Fruit fly (Drosophila melanogaster) whole organism, adult: ENCODE measurements around the gene Cks30A.

Experiments used
- CG11617 ChIP-seq: fragments of 200-800 bp; sonication (Bioruptor generic); optimal IDR thresholded peaks from 2 replicates; lab custom pipeline; 2017; ENCODE audit warnings: mild to moderate bottlenecking, missing biosample characterization, missing genetic modification reagents, missing genetic modification characterization
- CG12768 ChIP-seq: fragments of 200-800 bp; sonication (Bioruptor generic); optimal IDR thresholded peaks from 2 replicates; lab custom pipeline; 2017; ENCODE audit warnings: missing biosample characterization, missing genetic modification characterization, mild to moderate bottlenecking, moderate library complexity, missing genetic modification reagents
- CG14711 ChIP-seq: fragments of 200-800 bp; sonication (Bioruptor generic); optimal IDR thresholded peaks from 2 replicates; lab custom pipeline; 2018; ENCODE audit warnings: missing biosample characterization, mild to moderate bottlenecking, missing genetic modification characterization, moderate library complexity
- CG1620 ChIP-seq: fragments of 200-800 bp; sonication (Bioruptor generic); optimal IDR thresholded peaks from 2 replicates; lab custom pipeline; 2016; ENCODE audit warnings: missing biosample characterization, missing genetic modification characterization
- CG33017 ChIP-seq: fragments of 200-800 bp; sonication (Bioruptor generic); optimal IDR thresholded peaks from 2 replicates; lab custom pipeline; 2018; ENCODE audit warnings: missing biosample characterization, mild to moderate bottlenecking, missing genetic modification characterization, moderate library complexity
- CG5204 ChIP-seq: fragments of 200-800 bp; sonication (Bioruptor generic); optimal IDR thresholded peaks from 2 replicates; lab custom pipeline; 2016; ENCODE audit warnings: missing biosample characterization, missing genetic modification characterization
- CG7045 ChIP-seq: fragments of 200-800 bp; sonication (Bioruptor generic); optimal IDR thresholded peaks from 2 replicates; lab custom pipeline; 2017; ENCODE audit warnings: missing biosample characterization, mild to moderate bottlenecking, missing genetic modification characterization
- CG7101 ChIP-seq: fragments of 200-800 bp; sonication (Bioruptor generic); optimal IDR thresholded peaks from 2 replicates; lab custom pipeline; 2018; ENCODE audit warnings: missing biosample characterization, mild to moderate bottlenecking, missing genetic modification characterization, moderate library complexity
- Clk ChIP-seq: fragments of 200-800 bp; sonication (Bioruptor generic); optimal IDR thresholded peaks from 2 replicates; lab custom pipeline; 2017; ENCODE audit warnings: missing biosample characterization, missing genetic modification characterization
- Crg-1 ChIP-seq: fragments of 200-800 bp; sonication (Bioruptor generic); optimal IDR thresholded peaks from 2 replicates; lab custom pipeline; 2016; ENCODE audit warnings: missing biosample characterization, missing genetic modification characterization
- Hr96 ChIP-seq: fragments of 200-800 bp; sonication (Bioruptor generic); optimal IDR thresholded peaks from 2 replicates; lab custom pipeline; 2016; ENCODE audit warnings: missing biosample characterization, missing genetic modification characterization
- Mnt ChIP-seq: fragments of 200-800 bp; sonication (Bioruptor generic); optimal IDR thresholded peaks from 2 replicates; lab custom pipeline; 2016; ENCODE audit warnings: missing biosample characterization, mild to moderate bottlenecking, missing genetic modification characterization
- bab1 ChIP-seq: fragments of 200-800 bp; sonication (Bioruptor generic); optimal IDR thresholded peaks from 3 replicates; lab custom pipeline; 2019; ENCODE audit warnings: missing biosample characterization, mild to moderate bottlenecking, missing genetic modification characterization, moderate library complexity
- cic ChIP-seq: fragments of 200-800 bp; sonication (Bioruptor generic); optimal IDR thresholded peaks from 2 replicates; lab custom pipeline; 2017; ENCODE audit warnings: missing biosample characterization, mild to moderate bottlenecking, missing genetic modification characterization, moderate library complexity
- cnc ChIP-seq, 2 experiments: fragments of >200 bp; optimal IDR thresholded peaks; 2 replicates each; lab custom pipeline; 2017
- kay ChIP-seq: fragments of 200-800 bp; sonication (Bioruptor generic); peaks from one replicate; lab custom pipeline; 2016; ENCODE audit warnings: missing biosample characterization, missing genetic modification characterization, borderline replicate concordance
- ovo ChIP-seq: fragments of 200-800 bp; sonication (Bioruptor generic); optimal IDR thresholded peaks from 2 replicates; lab custom pipeline; 2016; ENCODE audit warnings: missing biosample characterization, missing genetic modification characterization
- pad ChIP-seq: fragments of 200-800 bp; sonication (Bioruptor generic); optimal IDR thresholded peaks from 3 replicates; lab custom pipeline; 2017; ENCODE audit warnings: missing biosample characterization, missing genetic modification characterization, mild to moderate bottlenecking, moderate library complexity, missing genetic modification reagents
- tj ChIP-seq: fragments of 200-800 bp; sonication (Bioruptor generic); optimal IDR thresholded peaks from 3 replicates; lab custom pipeline; 2017; ENCODE audit warnings: missing biosample characterization, mild to moderate bottlenecking, missing genetic modification characterization, moderate library complexity
- toe ChIP-seq: fragments of 200-800 bp; sonication (Bioruptor generic); optimal IDR thresholded peaks from 2 replicates; lab custom pipeline; 2016; ENCODE audit warnings: missing biosample characterization, missing genetic modification characterization

The Cks30A gene

dm6 chr2L:9330628-9331027 is at the start of gene Cks30A:
Gene Cks30A (plus strand): TSS chr2L:9330763.
- TF ChIP-seq Clk (GFP tag; lab: Kevin White, UChicago) (no peak), toe (GFP tag; lab: Kevin White, UChicago) (no peak), Crg-1 (GFP tag; lab: Kevin White, UChicago) (no peak), CG7045 (no peak), bab1 (GFP tag; lab: Kevin White, UChicago) (peak; percentile 37), CG5204 (GFP tag; lab: Kevin White, UChicago) (no peak)

- TF ChIP-seq CG12768 (GFP tag; lab: Kevin White, UChicago) (no peak), tj (GFP tag; lab: Kevin White, UChicago) (no peak), pad (GFP tag; lab: Kevin White, UChicago) (no peak), CG7045 (no peak), bab1 (GFP tag; lab: Kevin White, UChicago) (no peak), CG33017 (tag; lab: Kevin White, UChicago) (no peak), CG11617 (GFP tag; lab: Kevin White, UChicago) (no peak), cnc (optimal IDR thresholded peaks at IDR 0.05; lab: Kevin White, UChicago) (no peak), CG1620 (GFP tag; lab: Kevin White, UChicago) (no peak), CG5204 (GFP tag; lab: Kevin White, UChicago) (no peak), cic (GFP tag; lab: Kevin White, UChicago) (no peak), ovo (GFP tag; lab: Kevin White, UChicago) (no peak), Clk (GFP tag; lab: Kevin White, UChicago) (no peak), Crg-1 (GFP tag; lab: Kevin White, UChicago) (no peak), Mnt (GFP tag; lab: Kevin White, UChicago) (no peak), CG14711 (tag; lab: Kevin White, UChicago) (no peak), Hr96 (GFP tag; lab: Kevin White, UChicago) (no peak), toe (GFP tag; lab: Kevin White, UChicago) (no peak), kay (no peak), CG7101 (tag; lab: Kevin White, UChicago) (no peak)
These were observed 9.5 kb upstream of the Cks30A start for dm6 chr2L:9321022-9321421.

- TF ChIP-seq CG5204 (GFP tag; lab: Kevin White, UChicago) = no peak
- no peak for TF ChIP-seq CG14711 (tag; lab: Kevin White, UChicago)
- no peak for TF ChIP-seq toe (GFP tag; lab: Kevin White, UChicago)
- TF ChIP-seq CG7045 = no peak
- no peak for TF ChIP-seq tj (GFP tag; lab: Kevin White, UChicago)
- no peak for TF ChIP-seq cic (GFP tag; lab: Kevin White, UChicago)
- no peak for TF ChIP-seq Crg-1 (GFP tag; lab: Kevin White, UChicago)
- no peak for TF ChIP-seq pad (GFP tag; lab: Kevin White, UChicago)
These were observed 3.1 kb upstream of the Cks30A start, which contains the start of gene CG17005 for dm6 chr2L:9327444-9327843. Gene CG17005 (plus strand): TSS chr2L:9327744.

- TF ChIP-seq ovo (GFP tag; lab: Kevin White, UChicago) (no peak), CG1620 (GFP tag; lab: Kevin White, UChicago) (peak; percentile 4), cic (GFP tag; lab: Kevin White, UChicago) (peak; percentile 99), Mnt (GFP tag; lab: Kevin White, UChicago) (peak; percentile 76), CG12768 (GFP tag; lab: Kevin White, UChicago) (peak; percentile 38), Crg-1 (GFP tag; lab: Kevin White, UChicago) (no peak)
These were observed 2.8 kb downstream of the Cks30A start, which contains the start of gene Eaat1 for dm6 chr2L:9333300-9333876. Gene Eaat1 (plus strand): TSS chr2L:9333567.

dm6 chr2L:9338852-9339251 is 8.3 kb downstream of the Cks30A start:
- no peak for TF ChIP-seq CG33017 (tag; lab: Kevin White, UChicago)
- no peak for TF ChIP-seq CG5204 (GFP tag; lab: Kevin White, UChicago)
- TF ChIP-seq cnc (optimal IDR thresholded peaks at IDR 0.05; lab: Kevin White, UChicago) = no peak
- TF ChIP-seq CG14711 (tag; lab: Kevin White, UChicago) = no peak
- TF ChIP-seq Clk (GFP tag; lab: Kevin White, UChicago) = no peak
- TF ChIP-seq cic (GFP tag; lab: Kevin White, UChicago) = peak; percentile 23
- TF ChIP-seq CG7045 = no peak
- no peak for TF ChIP-seq CG7101 (tag; lab: Kevin White, UChicago)
- no peak for TF ChIP-seq CG1620 (GFP tag; lab: Kevin White, UChicago)
- peak; percentile 2 for TF ChIP-seq Mnt (GFP tag; lab: Kevin White, UChicago)
- no peak for TF ChIP-seq ovo (GFP tag; lab: Kevin White, UChicago)
- TF ChIP-seq tj (GFP tag; lab: Kevin White, UChicago) = no peak

dm6 chr2L:9341960-9342359 is 11.4 kb downstream of the Cks30A start:
- TF ChIP-seq CG5204 (GFP tag; lab: Kevin White, UChicago) (no peak), Hr96 (GFP tag; lab: Kevin White, UChicago) (no peak), bab1 (GFP tag; lab: Kevin White, UChicago) (no peak), CG12768 (GFP tag; lab: Kevin White, UChicago) (no peak), CG11617 (GFP tag; lab: Kevin White, UChicago) (no peak), tj (GFP tag; lab: Kevin White, UChicago) (no peak), Clk (GFP tag; lab: Kevin White, UChicago) (no peak), Mnt (GFP tag; lab: Kevin White, UChicago) (no peak), CG7101 (tag; lab: Kevin White, UChicago) (no peak), toe (GFP tag; lab: Kevin White, UChicago) (no peak), CG7045 (no peak), CG14711 (tag; lab: Kevin White, UChicago) (no peak), Crg-1 (GFP tag; lab: Kevin White, UChicago) (no peak), cnc (optimal IDR thresholded peaks at IDR 0.05; lab: Kevin White, UChicago) (no peak), kay (no peak), pad (GFP tag; lab: Kevin White, UChicago) (no peak)
